Worm (Caenorhabditis elegans): ENCODE measurements around the gene Y41E3.13.
A peak's percentile ranks its signal among the peaks of the same experiment; 100 is the strongest.

Gene Y41E3.13

DNA sequence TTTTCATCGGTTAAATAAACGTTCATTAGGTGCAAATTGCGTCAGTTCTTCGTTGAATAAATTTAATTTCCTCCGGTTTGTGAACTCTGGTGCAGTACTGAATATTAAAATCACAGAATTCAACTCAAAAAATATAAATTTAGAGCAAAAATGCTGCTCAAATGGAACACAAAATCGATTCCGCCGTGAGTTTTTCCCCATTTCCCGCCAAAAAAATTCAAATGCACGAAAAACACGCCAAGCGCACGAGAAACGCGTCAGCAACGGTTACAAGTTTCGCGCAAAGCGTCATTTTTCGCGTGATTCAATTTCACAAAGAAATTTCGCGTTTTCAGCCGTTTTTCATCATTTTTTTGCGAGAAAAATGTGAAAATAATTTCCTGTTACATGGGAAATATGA is 18.6 kb upstream of the Y41E3.13 start, which contains the start of gene hrpu-1 (continued):
- TF ChIP-seq nhr-6 (tag; optimal IDR thresholded peaks at IDR 0.05) (peak; percentile 90), dmd-8 (GFP tag; IDR thresholded peaks at IDR 0.05) (no peak), D1046.2 (GFP tag; IDR thresholded peaks at IDR 0.05) (no peak), nhr-41 (GFP tag; IDR thresholded peaks at IDR 0.05) (no peak), daf-8 (GFP tag; IDR thresholded peaks at IDR 0.05) (no peak), lin-38 (GFP tag; IDR thresholded peaks at IDR 0.05) (peak; percentile 85), nhr-48 (tag; optimal IDR thresholded peaks at IDR 0.05) (no peak), egl-43 (GFP tag; IDR thresholded peaks at IDR 0.05) (no peak), mxl-3 (GFP tag; optimal IDR thresholded peaks at IDR 0.05) (no peak), hmg-1.1 (GFP tag; IDR thresholded peaks at IDR 0.05) (peak; percentile 77), ama-1 (optimal IDR thresholded peaks at IDR 0.05) (peak; percentile 67), ceh-28 (tag; optimal IDR thresholded peaks at IDR 0.05) (no peak), nhr-11 (tag; optimal IDR thresholded peaks at IDR 0.05) (peak; percentile 57), mxl-2 (GFP tag; conservative IDR thresholded peaks at IDR 0.05) (no peak), tra-1 (GFP tag; IDR thresholded peaks at IDR 0.05) (no peak), duxl-1 (tag; optimal IDR thresholded peaks at IDR 0.05; ENCODE audit: poor library complexity) (no peak), Y105C5A.15 (GFP tag; IDR thresholded peaks at IDR 0.05) (no peak), hlh-11 (tag; optimal IDR thresholded peaks at IDR 0.05) (peak; percentile 64), gei-8 (GFP tag; optimal IDR thresholded peaks at IDR 0.05) (no peak), nhr-102 (tag; optimal IDR thresholded peaks at IDR 0.05) (peak; percentile 75), hif-1 (tag; optimal IDR thresholded peaks at IDR 0.05) (peak in 1 of 2 experiments; percentile 52), ceh-82 (tag; optimal IDR thresholded peaks at IDR 0.05) (no peak), attf-4 (tag; optimal IDR thresholded peaks at IDR 0.05) (no peak), T26A8.4 (GFP tag; IDR thresholded peaks at IDR 0.05) (peak; percentile 76), nhr-28 (tag; optimal IDR thresholded peaks at IDR 0.05) (peak; percentile 55), vab-7 (GFP tag; IDR thresholded peaks at IDR 0.05) (peak; percentile 38; the same call in 1 of the 2 replicates), nhr-25 (tag; optimal IDR thresholded peaks at IDR 0.05; ENCODE audit: borderline replicate concordance, insufficient read depth) (no peak), F10B5.3 (tag; optimal IDR thresholded peaks at IDR 0.05) (no peak), zfp-2 (tag; optimal IDR thresholded peaks at IDR 0.05) (no peak), Y48G9A.11 (GFP tag; IDR thresholded peaks at IDR 0.05) (peak; percentile 71), unc-130 (GFP tag; optimal IDR thresholded peaks at IDR 0.05) (peak; percentile 43), T20F7.1 (GFP tag; optimal IDR thresholded peaks at IDR 0.05) (no peak), lsy-2 (tag; optimal IDR thresholded peaks at IDR 0.05) (peak; percentile 38 to 89), mdt-29 (GFP tag; IDR thresholded peaks at IDR 0.05) (no peak), nhr-111 (GFP tag; optimal IDR thresholded peaks at IDR 0.05) (no peak), F37D6.2 (tag; optimal IDR thresholded peaks at IDR 0.05) (peak; percentile 55), lin-13 (GFP tag; optimal IDR thresholded peaks at IDR 0.05) (peak; percentile 48), hlh-30 (tag; optimal IDR thresholded peaks at IDR 0.05; ENCODE audit: insufficient read depth) (peak; percentile 88), ctbp-1 (GFP tag; IDR thresholded peaks at IDR 0.05) (0 out of 2 replicates have a peak, but pooled peaks have one; percentile 40), dmd-9 (GFP tag; IDR thresholded peaks at IDR 0.05) (0 out of 2 replicates have a peak, but pooled peaks have one; percentile 44), cey-2 (tag; optimal IDR thresholded peaks at IDR 0.05; ENCODE audit: borderline replicate concordance, insufficient read depth) (no peak), madf-9 (GFP tag; conservative IDR thresholded peaks at IDR 0.05) (0 out of 2 replicates have a peak, but pooled peaks have one; percentile 20), sdz-12 (GFP tag; optimal IDR thresholded peaks at IDR 0.05) (no peak), skn-1 (tag; optimal IDR thresholded peaks at IDR 0.05) (no peak), jun-1 (tag; optimal IDR thresholded peaks at IDR 0.05) (peak; percentile 50), mdl-1 (tag; optimal IDR thresholded peaks at IDR 0.05) (no peak), Y5F2A.4 (GFP tag; optimal IDR thresholded peaks at IDR 0.05) (no peak), tag-97 (GFP tag; IDR thresholded peaks at IDR 0.05) (no peak), zip-2 (tag; optimal IDR thresholded peaks at IDR 0.05) (no peak), daf-19 (GFP tag; conservative IDR thresholded peaks at IDR 0.05) (no peak), zag-1 (tag; optimal IDR thresholded peaks at IDR 0.05) (no peak)
